Worm (Caenorhabditis elegans): ENCODE data around the gene F53H4.4.

F53H4.4 gene

DNA sequence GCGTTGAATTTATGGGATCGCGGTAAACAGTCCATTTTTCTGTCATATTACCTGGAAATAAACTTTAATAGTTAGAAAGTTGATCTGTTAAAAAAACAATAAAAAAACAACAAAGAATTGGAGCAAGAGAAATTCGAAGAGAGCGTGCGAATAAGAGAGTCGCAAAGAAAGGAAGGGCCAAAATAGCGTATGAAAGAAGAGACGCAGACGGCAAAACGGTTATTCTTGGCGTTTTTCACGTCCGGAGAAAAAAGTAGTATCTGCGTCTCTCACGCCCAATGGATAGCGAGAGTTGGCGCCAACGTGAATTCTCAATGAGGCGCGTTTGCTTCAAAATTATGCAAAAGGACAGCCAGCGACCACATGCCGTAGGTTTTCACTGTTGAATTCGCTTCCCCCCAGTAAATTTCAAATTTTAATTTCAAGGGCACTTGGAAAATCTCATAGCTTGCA is 5.6 kb upstream of the F53H4.4 start, which contains the start of gene F53H4.6 (continued):
- TF ChIP-seq lin-29 (GFP tag; IDR thresholded peaks at IDR 0.05) = no peak
- no peak for TF ChIP-seq saeg-2 (GFP tag; IDR thresholded peaks at IDR 0.05)

DNA sequence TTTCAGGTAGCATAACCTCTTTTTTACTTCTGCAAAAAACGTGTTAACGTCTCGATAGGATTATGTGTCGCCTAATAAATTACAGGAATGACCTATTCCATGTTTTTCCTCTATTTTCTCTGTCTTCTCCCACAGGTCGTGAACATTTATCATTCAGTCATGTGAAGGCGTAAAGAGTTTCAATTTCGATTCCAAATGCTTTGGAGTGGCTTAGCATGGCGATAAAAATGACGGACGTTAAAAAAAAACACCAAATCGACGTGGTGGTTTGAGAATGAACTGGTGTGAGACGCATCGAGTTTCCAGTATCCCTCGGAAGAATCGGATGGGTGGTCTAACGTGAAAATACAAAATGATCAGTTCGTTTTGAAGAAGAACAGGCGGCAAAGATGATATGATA is 3.4 kb downstream of the F53H4.4 start:
- TF ChIP-seq ceh-28 (tag; optimal IDR thresholded peaks at IDR 0.05) (no peak), daf-12 (tag; optimal IDR thresholded peaks at IDR 0.05) (no peak), dmd-6 (GFP tag; IDR thresholded peaks at IDR 0.05) (no peak), pqm-1 (tag; optimal IDR thresholded peaks at IDR 0.05) (no peak), Y48G9A.11 (GFP tag; IDR thresholded peaks at IDR 0.05) (no peak), zfp-2 (tag; optimal IDR thresholded peaks at IDR 0.05) (no peak), mxl-3 (GFP tag; optimal IDR thresholded peaks at IDR 0.05) (peak; percentile 9), unc-62 (GFP tag; optimal IDR thresholded peaks at IDR 0.05 in 1 of 2) (peak in 1 of 2 experiments; percentile 81), unc-62 (tag; optimal IDR thresholded peaks at IDR 0.05) (no peak), Y105C5A.15 (GFP tag; IDR thresholded peaks at IDR 0.05) (no peak), arid-1 (GFP tag; conservative IDR thresholded peaks at IDR 0.05) (no peak), hlh-11 (tag; optimal IDR thresholded peaks at IDR 0.05) (peak; percentile 15), nhr-111 (GFP tag; optimal IDR thresholded peaks at IDR 0.05) (no peak), Y75B8A.6 (GFP tag; IDR thresholded peaks at IDR 0.05) (no peak), nhr-41 (GFP tag; IDR thresholded peaks at IDR 0.05) (no peak), dmd-8 (GFP tag; IDR thresholded peaks at IDR 0.05) (no peak), fos-1 (tag; optimal IDR thresholded peaks at IDR 0.05) (no peak), aha-1 (tag) (no peak), snpc-4 (tag; optimal IDR thresholded peaks at IDR 0.05) (no peak), F37D6.2 (tag; optimal IDR thresholded peaks at IDR 0.05) (no peak), php-3 (GFP tag; IDR thresholded peaks at IDR 0.05) (no peak)

DNA sequence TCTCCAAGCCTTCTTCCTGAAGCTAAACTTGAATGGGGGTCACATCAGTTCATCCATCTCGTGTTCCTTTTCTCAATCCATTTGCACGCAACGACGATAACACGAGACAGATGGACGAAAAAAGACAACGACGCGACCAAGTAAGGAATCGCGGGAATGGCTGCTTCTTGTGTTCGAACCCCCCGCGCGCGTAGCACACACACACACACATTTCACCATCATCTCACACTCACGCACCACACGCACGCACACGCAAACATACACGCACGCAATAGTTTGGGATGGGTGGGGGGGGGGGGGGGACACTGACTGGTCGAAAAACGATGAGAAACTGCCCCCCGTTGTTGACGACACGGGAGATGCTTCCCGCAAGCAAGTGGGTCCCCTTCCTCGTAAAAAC is 10.7 kb downstream of the F53H4.4 start:
- 0 out of 2 replicates have a peak, but pooled peaks have one; percentile 34 for TF ChIP-seq hmg-1.1 (GFP tag; IDR thresholded peaks at IDR 0.05)
- TF ChIP-seq egl-43 (GFP tag; IDR thresholded peaks at IDR 0.05) = peak; percentile 57; the same call in 1 of the 2 replicates
- peak; percentile 46 for TF ChIP-seq set-16 (GFP tag; IDR thresholded peaks at IDR 0.05)
- TF ChIP-seq nhr-111 (GFP tag; optimal IDR thresholded peaks at IDR 0.05) = no peak
- peak; percentile 46 for TF ChIP-seq hlh-11 (tag; optimal IDR thresholded peaks at IDR 0.05)
- no peak for TF ChIP-seq Y48G9A.11 (GFP tag; IDR thresholded peaks at IDR 0.05)
- peak; percentile 74 for TF ChIP-seq hlh-30 (tag; optimal IDR thresholded peaks at IDR 0.05; ENCODE audit: insufficient read depth)
- peak in 1 of 2 experiments; percentile 21 for TF ChIP-seq mdl-1 (tag; optimal IDR thresholded peaks at IDR 0.05)
- peak; percentile 75 for TF ChIP-seq mxl-3 (GFP tag; optimal IDR thresholded peaks at IDR 0.05)
- TF ChIP-seq hif-1 (tag; optimal IDR thresholded peaks at IDR 0.05) = peak in 1 of 2 experiments; percentile 8
- no peak for TF ChIP-seq nhr-102 (tag; optimal IDR thresholded peaks at IDR 0.05)
- no peak for TF ChIP-seq nhr-41 (GFP tag; IDR thresholded peaks at IDR 0.05)
- peak; percentile 16 for TF ChIP-seq nhr-28 (tag; optimal IDR thresholded peaks at IDR 0.05)
- no peak for TF ChIP-seq skn-1 (tag; optimal IDR thresholded peaks at IDR 0.05)
- TF ChIP-seq ZK546.5 (tag; optimal IDR thresholded peaks at IDR 0.05) = no peak
- no peak for TF ChIP-seq ZK337.2 (GFP tag; IDR thresholded peaks at IDR 0.05)
- TF ChIP-seq D1046.2 (GFP tag; IDR thresholded peaks at IDR 0.05) = no peak
- TF ChIP-seq ceh-20 (GFP tag; IDR thresholded peaks at IDR 0.05) = peak; percentile 29; the same call in 1 of the 2 replicates
- peak; percentile 51 for TF ChIP-seq aha-1 (tag)
- TF ChIP-seq zip-2 (tag; optimal IDR thresholded peaks at IDR 0.05) = no peak
- TF ChIP-seq sdz-12 (GFP tag; optimal IDR thresholded peaks at IDR 0.05) = no peak
